Worm (Caenorhabditis elegans) whole organism, L3 larva: ENCODE measurements around the gene nhr-168.

Experiments
- egl-27 ChIP-seq: sonication (generic microtip); optimal IDR thresholded peaks from 4 replicates; lab custom pipeline; 2017; ENCODE audit warnings: missing biosample characterization, missing genetic modification reagents, missing genetic modification characterization
- hmg-11 ChIP-seq: sonication (generic microtip); optimal IDR thresholded peaks from 2 replicates; lab custom pipeline; 2016; ENCODE audit warnings: missing genetic modification characterization, missing compliant biosample characterization
- nhr-12 ChIP-seq: fragments of 150-350 bp; optimal IDR thresholded peaks from 2 replicates; lab custom pipeline; 2014; ENCODE audit warnings: missing biosample characterization, missing genetic modification characterization
- nhr-77 ChIP-seq: fragments of 150-350 bp; optimal IDR thresholded peaks from 2 replicates; lab custom pipeline; 2014; ENCODE audit warnings: missing biosample characterization, missing genetic modification characterization
- skn-1 ChIP-seq: fragments of 150-350 bp; optimal IDR thresholded peaks from 2 replicates; lab custom pipeline; 2014; ENCODE audit warnings: missing biosample characterization, missing genetic modification characterization

- TF ChIP-seq skn-1 (no peak), egl-27 (tag; lab: Kevin White, UChicago) (no peak), hmg-11 (tag; lab: Kevin White, UChicago) (no peak), nhr-12 (tag; lab: Kevin White, UChicago) (no peak), nhr-77 (no peak)
Observed at ce11 chrV:13286525-13286924, 47.1 kb downstream of the nhr-168 start.
